Fruit fly (Drosophila melanogaster) whole organism, wandering third instar larva: ENCODE measurements around the gene mtm.

Source experiments
- Abd-B ChIP-seq: fragments of >200 bp; optimal IDR thresholded peaks from 2 replicates; lab custom pipeline; 2017; ENCODE audit warnings: missing biosample characterization, missing genetic modification characterization
- CG32264 ChIP-seq: fragments of 200-800 bp; sonication (Bioruptor generic); optimal IDR thresholded peaks from 2 replicates; lab custom pipeline; 2016; ENCODE audit warnings: missing biosample characterization, missing genetic modification characterization
- CG9705 ChIP-seq: fragments of 200-800 bp; sonication (Bioruptor generic); optimal IDR thresholded peaks from 2 replicates; lab custom pipeline; 2018; ENCODE audit warnings: missing biosample characterization, mild to moderate bottlenecking, missing genetic modification characterization
- CrebA ChIP-seq: fragments of 200-800 bp; sonication (Bioruptor generic); optimal IDR thresholded peaks from 2 replicates; lab custom pipeline; 2016; ENCODE audit warnings: missing biosample characterization, mild to moderate bottlenecking, missing genetic modification characterization, borderline replicate concordance
- Dfd ChIP-seq: fragments of >200 bp; optimal IDR thresholded peaks from 2 replicates; lab custom pipeline; 2017; ENCODE audit warnings: missing biosample characterization, missing genetic modification characterization
- Dif ChIP-seq: fragments of 200-275, 200-300 bp; sonication (Bioruptor generic); optimal IDR thresholded peaks from 2 replicates; lab custom pipeline; 2018; ENCODE audit warnings: missing biosample characterization, missing genetic modification characterization; ENCODE audit not compliant: partially characterized antibody
- GATAd ChIP-seq: sonication (Bioruptor generic); optimal IDR thresholded peaks from 2 replicates; lab custom pipeline; 2016; ENCODE audit warnings: missing biosample characterization, missing genetic modification characterization
- HLH106 ChIP-seq: fragments of 200-800 bp; optimal IDR thresholded peaks from 3 replicates; lab custom pipeline; 2019; ENCODE audit warnings: missing biosample characterization, mild to moderate bottlenecking, missing genetic modification characterization, moderate library complexity
- Hnf4 ChIP-seq: fragments of 200-800 bp; sonication (Bioruptor generic); optimal IDR thresholded peaks from 2 replicates; lab custom pipeline; 2016; ENCODE audit warnings: missing biosample characterization, mild to moderate bottlenecking, missing genetic modification characterization
- Hr78 ChIP-seq: fragments of >200 bp; optimal IDR thresholded peaks from 2 replicates; lab custom pipeline; 2017; ENCODE audit warnings: missing biosample characterization, missing genetic modification characterization
- Hr83 ChIP-seq: fragments of 200-300 bp; sonication (Bioruptor generic); optimal IDR thresholded peaks from 2 replicates; lab custom pipeline; 2016; ENCODE audit warnings: missing biosample characterization, mild to moderate bottlenecking, missing genetic modification characterization, moderate library complexity; ENCODE audit not compliant: poor library complexity, severe bottlenecking
- Jra ChIP-seq: sonication (Bioruptor generic); optimal IDR thresholded peaks from 2 replicates; lab custom pipeline; 2016; ENCODE audit warnings: missing biosample characterization, missing genetic modification characterization
- Mio ChIP-seq: sonication (Bioruptor generic); optimal IDR thresholded peaks from 2 replicates; lab custom pipeline; 2016; ENCODE audit warnings: missing biosample characterization, missing genetic modification characterization
- Myc ChIP-seq: fragments of >200 bp; optimal IDR thresholded peaks from 2 replicates; lab custom pipeline; 2017
- N ChIP-seq: fragments of >200 bp; optimal IDR thresholded peaks from 2 replicates; lab custom pipeline; 2018; ENCODE audit warnings: missing biosample characterization, missing external identifiers, missing genetic modification characterization
- OdsH ChIP-seq: fragments of 200-800 bp; sonication (Bioruptor generic); optimal IDR thresholded peaks from 2 replicates; lab custom pipeline; 2016; ENCODE audit warnings: missing biosample characterization, mild to moderate bottlenecking, missing genetic modification characterization
- Rel ChIP-seq, 2 experiments: fragments of 200-800 bp; sonication (Bioruptor generic) in 1 of 2; optimal IDR thresholded peaks; 2 replicates in 1 of 2; 3 replicates in 1 of 2; lab custom pipeline; 2016 to 2019; ENCODE audit warnings: mild to moderate bottlenecking in 2 of 2, missing biosample characterization in 2 of 2, missing genetic modification characterization in 2 of 2, moderate library complexity in 1 of 2
- Sp1 ChIP-seq: fragments of 200-800 bp; sonication (Bioruptor generic); optimal IDR thresholded peaks from 3 replicates; lab custom pipeline; 2019; ENCODE audit warnings: missing biosample characterization, mild to moderate bottlenecking, missing genetic modification characterization, moderate library complexity
- br ChIP-seq: fragments of 200-800 bp; sonication (Bioruptor generic); optimal IDR thresholded peaks from 2 replicates; lab custom pipeline; 2016; ENCODE audit warnings: missing biosample characterization, missing genetic modification characterization
- brk ChIP-seq: fragments of 200-800 bp; sonication (Bioruptor generic); optimal IDR thresholded peaks from 2 replicates; lab custom pipeline; 2016; ENCODE audit warnings: missing biosample characterization, mild to moderate bottlenecking, missing genetic modification characterization
- dl ChIP-seq, 2 experiments: fragments of 175-275, 200-275 bp in 1 of 2; fragments of 200-275 bp in 1 of 2; sonication (Bioruptor generic); optimal IDR thresholded peaks; lab custom pipeline; 2018; ENCODE audit warnings: mild to moderate bottlenecking in 2 of 2, missing biosample characterization in 2 of 2, missing genetic modification characterization in 2 of 2, moderate library complexity in 2 of 2; ENCODE audit not compliant: partially characterized antibody in 2 of 2, insufficient read depth in 1 of 2
- dmrt93B ChIP-seq: fragments of 200-800 bp; sonication (Bioruptor generic); optimal IDR thresholded peaks from 2 replicates; lab custom pipeline; 2018; ENCODE audit warnings: missing biosample characterization, mild to moderate bottlenecking, missing genetic modification characterization
- dsf ChIP-seq: sonication (Bioruptor generic); optimal IDR thresholded peaks from 2 replicates; lab custom pipeline; 2016; ENCODE audit warnings: missing biosample characterization, missing genetic modification characterization, borderline replicate concordance
- ey ChIP-seq: fragments of 200-800 bp; sonication (Bioruptor generic); optimal IDR thresholded peaks from 2 replicates; lab custom pipeline; 2016; ENCODE audit warnings: missing biosample characterization, missing genetic modification characterization
- foxo ChIP-seq, 2 experiments: fragments of 200-800 bp; sonication (Bioruptor generic); optimal IDR thresholded peaks; 2 replicates in 1 of 2; 3 replicates in 1 of 2; lab custom pipeline; 2016 to 2017; ENCODE audit warnings: missing biosample characterization in 2 of 2, missing genetic modification characterization in 2 of 2
- fru ChIP-seq: fragments of 200-800 bp; sonication (Bioruptor generic); optimal IDR thresholded peaks from 3 replicates; lab custom pipeline; 2016; ENCODE audit warnings: missing biosample characterization, mild to moderate bottlenecking, missing genetic modification characterization
- h ChIP-seq: fragments of 200-800 bp; sonication (Bioruptor generic); optimal IDR thresholded peaks from 3 replicates; lab custom pipeline; 2016; ENCODE audit warnings: missing biosample characterization, mild to moderate bottlenecking, missing genetic modification characterization
- jim ChIP-seq: fragments of 175-275, 200-325 bp; sonication (Bioruptor generic); optimal IDR thresholded peaks from 2 replicates; lab custom pipeline; 2016; ENCODE audit warnings: missing biosample characterization, mild to moderate bottlenecking, missing genetic modification characterization
- lola ChIP-seq: fragments of >200 bp; optimal IDR thresholded peaks from 2 replicates; lab custom pipeline; 2017; ENCODE audit warnings: missing biosample characterization, missing genetic modification characterization
- psq ChIP-seq: fragments of 200-800 bp; sonication (Bioruptor generic); optimal IDR thresholded peaks from 3 replicates; lab custom pipeline; 2017; ENCODE audit warnings: missing biosample characterization, mild to moderate bottlenecking, missing genetic modification characterization, moderate library complexity
- rgr ChIP-seq: fragments of 200-800 bp; sonication (Bioruptor generic); optimal IDR thresholded peaks from 3 replicates; lab custom pipeline; 2016; ENCODE audit warnings: missing biosample characterization, mild to moderate bottlenecking, missing genetic modification characterization
- sage ChIP-seq: fragments of 200-800 bp; sonication (Bioruptor generic); optimal IDR thresholded peaks from 2 replicates; lab custom pipeline; 2016; ENCODE audit warnings: missing biosample characterization, mild to moderate bottlenecking, missing genetic modification characterization
- sv ChIP-seq: fragments of 200-800 bp; sonication (Bioruptor generic); optimal IDR thresholded peaks from 3 replicates; lab custom pipeline; 2016; ENCODE audit warnings: missing biosample characterization, missing genetic modification characterization
- usp ChIP-seq: fragments of >200 bp; optimal IDR thresholded peaks from 2 replicates; lab custom pipeline; 2017; ENCODE audit warnings: missing biosample characterization, missing genetic modification characterization
- woc ChIP-seq: sonication (Bioruptor generic); optimal IDR thresholded peaks from 2 replicates; lab custom pipeline; 2016; ENCODE audit warnings: missing biosample characterization, mild to moderate bottlenecking, missing genetic modification characterization

mtm gene

dm6 chr2L:6046865-6047264, 10.1 kb upstream of the mtm start:
- TF ChIP-seq brk (GFP tag; lab: Kevin White, UChicago), result no peak

dm6 chr2L:6045972-6046718, 9.3 kb upstream of the mtm start, which contains the start of gene Pfas:
TSS of gene Pfas (minus strand) at chr2L:6046050.
- TF ChIP-seq dsf (no peak), Rel (GFP tag; optimal IDR thresholded peaks at IDR 0.05; lab: Kevin White, UChicago) (no peak), Rel (tag; optimal IDR thresholded peaks at IDR 0.05; lab: Kevin White, UChicago) (peak; percentile 88), jim (no peak), fru (GFP tag; lab: Kevin White, UChicago) (peak; percentile 80), dmrt93B (GFP tag; lab: Kevin White, UChicago) (no peak), woc (GFP tag; lab: Kevin White, UChicago) (peak; percentile 54), lola (GFP tag; lab: Kevin White, UChicago) (no peak), sage (GFP tag; lab: Kevin White, UChicago) (no peak), sv (GFP tag; lab: Kevin White, UChicago) (peak; percentile 19), psq (GFP tag; lab: Kevin White, UChicago) (peak; percentile 57), CG32264 (GFP tag; lab: Kevin White, UChicago) (peak; percentile 52), ey (GFP tag; lab: Kevin White, UChicago) (peak; percentile 66), usp (GFP tag; lab: Kevin White, UChicago) (no peak), h (GFP tag; lab: Kevin White, UChicago) (peak; percentile 76), foxo (GFP tag; optimal IDR thresholded peaks at IDR 0.05; lab: Kevin White, UChicago) (peak in 1 of 2 experiments; percentile 74), OdsH (GFP tag; lab: Kevin White, UChicago) (peak; percentile 65), GATAd (GFP tag; lab: Kevin White, UChicago) (no peak), CrebA (GFP tag; lab: Kevin White, UChicago) (no peak), Mio (GFP tag; lab: Kevin White, UChicago) (no peak), HLH106 (tag; lab: Kevin White, UChicago) (peak; percentile 66), br (peak; percentile 82), rgr (peak; percentile 68), Myc (lab: Kevin White, UChicago) (peak; percentile 83), Sp1 (GFP tag; lab: Kevin White, UChicago) (peak; percentile 70), Hnf4 (GFP tag; lab: Kevin White, UChicago) (no peak), CG9705 (GFP tag; lab: Kevin White, UChicago) (peak; percentile 54), Dfd (no peak)
- TF ChIP-seq, all 38 proteins: peak for 16

- no peak for TF ChIP-seq Mio (GFP tag; lab: Kevin White, UChicago)
- no peak for TF ChIP-seq br
- TF ChIP-seq Abd-B (GFP tag; lab: Kevin White, UChicago), result no peak
- no peak for TF ChIP-seq N (GFP tag; lab: Kevin White, UChicago)
- no peak for TF ChIP-seq Hnf4 (GFP tag; lab: Kevin White, UChicago)
- no peak for TF ChIP-seq woc (GFP tag; lab: Kevin White, UChicago)
- no peak for TF ChIP-seq Dif (GFP tag; lab: Kevin White, UChicago)
- no peak for TF ChIP-seq Dfd
- TF ChIP-seq CrebA (GFP tag; lab: Kevin White, UChicago), result no peak
- TF ChIP-seq Myc (lab: Kevin White, UChicago), result no peak
- TF ChIP-seq foxo (GFP tag; optimal IDR thresholded peaks at IDR 0.05; lab: Kevin White, UChicago), result no peak
These were observed 8.7 kb upstream of the mtm start for dm6 chr2L:6045484-6045883.

dm6 chr2L:6037830-6038229, 1.0 kb upstream of the mtm start, which contains the start of the genes CG9117 and CG31643:
TSS of gene CG9117 (minus strand) at chr2L:6037902.
TSS of gene CG31643 (plus strand) at chr2L:6038117.
- TF ChIP-seq Myc (lab: Kevin White, UChicago) (no peak), ey (GFP tag; lab: Kevin White, UChicago) (peak; percentile 76), dl (GFP tag; optimal IDR thresholded peaks at IDR 0.05; lab: Kevin White, UChicago; ENCODE audit: insufficient read depth in 1 of 2, partially characterized antibody in 2 of 2) (no peak), h (GFP tag; lab: Kevin White, UChicago) (peak; percentile 83), HLH106 (tag; lab: Kevin White, UChicago) (peak; percentile 64), CG32264 (GFP tag; lab: Kevin White, UChicago) (peak; percentile 18), GATAd (GFP tag; lab: Kevin White, UChicago) (peak; percentile 65), woc (GFP tag; lab: Kevin White, UChicago) (no peak), OdsH (GFP tag; lab: Kevin White, UChicago) (peak; percentile 77), Sp1 (GFP tag; lab: Kevin White, UChicago) (peak; percentile 63), psq (GFP tag; lab: Kevin White, UChicago) (peak; percentile 59), Dif (GFP tag; lab: Kevin White, UChicago) (no peak), Jra (no peak), Hr78 (GFP tag; lab: Kevin White, UChicago) (no peak), dsf (no peak), rgr (peak; percentile 79), br (no peak), Hr83 (peak; percentile 15), sv (GFP tag; lab: Kevin White, UChicago) (peak; percentile 48), Rel (GFP tag; optimal IDR thresholded peaks at IDR 0.05; lab: Kevin White, UChicago) (no peak), Rel (tag; optimal IDR thresholded peaks at IDR 0.05; lab: Kevin White, UChicago) (peak; percentile 39), N (GFP tag; lab: Kevin White, UChicago) (no peak), fru (GFP tag; lab: Kevin White, UChicago) (no peak), usp (GFP tag; lab: Kevin White, UChicago) (no peak), foxo (GFP tag; optimal IDR thresholded peaks at IDR 0.05; lab: Kevin White, UChicago) (peak in 1 of 2 experiments; percentile 86), lola (GFP tag; lab: Kevin White, UChicago) (no peak), brk (GFP tag; lab: Kevin White, UChicago) (no peak), Mio (GFP tag; lab: Kevin White, UChicago) (no peak), CG9705 (GFP tag; lab: Kevin White, UChicago) (peak; percentile 36)
